Worm (Caenorhabditis elegans): ENCODE results near the gene ttr-32.

Gene ttr-32

ce11 chrIII:7555360-7555759 lies 10.9 kb upstream of the ttr-32 start, which contains the start of gene ceh-13:
TSS of gene ceh-13 (plus strand) at chrIII:7555660.
- TF ChIP-seq nfya-2 (GFP tag; IDR thresholded peaks at IDR 0.05): no peak
- no peak for TF ChIP-seq hmg-1.2 (GFP tag; IDR thresholded peaks at IDR 0.05)
- no peak for TF ChIP-seq lir-1 (GFP tag; conservative IDR thresholded peaks at IDR 0.05)
- TF ChIP-seq rcor-1 (GFP tag; IDR thresholded peaks at IDR 0.05): no peak
- no peak for TF ChIP-seq egl-44 (GFP tag; IDR thresholded peaks at IDR 0.05)
- TF ChIP-seq madf-10 (tag; optimal IDR thresholded peaks at IDR 0.05): no peak
- no peak for TF ChIP-seq mcd-1 (GFP tag; IDR thresholded peaks at IDR 0.05)
- no peak for TF ChIP-seq tbx-9 (tag; optimal IDR thresholded peaks at IDR 0.05; ENCODE audit: borderline replicate concordance)
- TF ChIP-seq ztf-22 (GFP tag; optimal IDR thresholded peaks at IDR 0.05): no peak
- no peak for TF ChIP-seq let-607 (tag; optimal IDR thresholded peaks at IDR 0.05)

ce11 chrIII:7557930-7558470 lies 8.2 kb upstream of the ttr-32 start:
- TF ChIP-seq somi-1 (GFP tag; optimal IDR thresholded peaks at IDR 0.05) (no peak), T07F8.4 (tag; optimal IDR thresholded peaks at IDR 0.05) (no peak), madf-3 (GFP tag; IDR thresholded peaks at IDR 0.05) (no peak), zim-3 (tag; optimal IDR thresholded peaks at IDR 0.05) (no peak), die-1 (tag; optimal IDR thresholded peaks at IDR 0.05) (no peak), snpc-4 (GFP tag; optimal IDR thresholded peaks at IDR 0.05) (no peak), snpc-4 (tag; optimal IDR thresholded peaks at IDR 0.05) (no peak), D2030.7 (GFP tag; IDR thresholded peaks at IDR 0.05) (no peak), attf-6 (GFP tag; IDR thresholded peaks at IDR 0.05) (no peak), bed-2 (GFP tag; IDR thresholded peaks at IDR 0.05) (no peak), tbp1 (GFP tag; optimal IDR thresholded peaks at IDR 0.05) (no peak), dpff-1 (tag; optimal IDR thresholded peaks at IDR 0.05) (no peak), lin-35 (GFP tag; optimal IDR thresholded peaks at IDR 0.05) (no peak), madf-6 (GFP tag; IDR thresholded peaks at IDR 0.05) (no peak)

ce11 chrIII:7558658-7559057 lies 7.6 kb upstream of the ttr-32 start:
- TF ChIP-seq atf-7 (tag; optimal IDR thresholded peaks at IDR 0.05) (no peak), ceh-40 (GFP tag; IDR thresholded peaks at IDR 0.05) (no peak), ets-4 (GFP tag; optimal IDR thresholded peaks at IDR 0.05) (no peak), F37B4.10 (GFP tag; IDR thresholded peaks at IDR 0.05) (no peak), aptf-3 (GFP tag; IDR thresholded peaks at IDR 0.05) (no peak), dpff-1 (tag; optimal IDR thresholded peaks at IDR 0.05) (no peak), attf-5 (GFP tag; optimal IDR thresholded peaks at IDR 0.05) (no peak), mxl-1 (tag; optimal IDR thresholded peaks at IDR 0.05) (no peak), F57C9.4 (tag; optimal IDR thresholded peaks at IDR 0.05) (no peak), ceh-100 (GFP tag; IDR thresholded peaks at IDR 0.05) (no peak), ceh-79 (tag; optimal IDR thresholded peaks at IDR 0.05) (no peak), hmg-20 (GFP tag; IDR thresholded peaks at IDR 0.05) (no peak), Y95B8A.8 (GFP tag; IDR thresholded peaks at IDR 0.05) (no peak), snpc-4 (GFP tag; optimal IDR thresholded peaks at IDR 0.05) (no peak), snpc-4 (tag; optimal IDR thresholded peaks at IDR 0.05) (no peak), sdz-38 (tag; optimal IDR thresholded peaks at IDR 0.05) (no peak), snpc-3.4 (tag; optimal IDR thresholded peaks at IDR 0.05) (no peak), mes-4 (tag; optimal IDR thresholded peaks at IDR 0.05) (no peak), Y79H2A.3 (GFP tag; conservative IDR thresholded peaks at IDR 0.05) (no peak), T26A5.8 (tag; optimal IDR thresholded peaks at IDR 0.05) (no peak), ekl-4 (GFP tag; IDR thresholded peaks at IDR 0.05) (no peak)
